Worm (Caenorhabditis elegans) whole organism, L2 larva: ENCODE measurements around the gene C14B9.10.

Experiments used
- C34F6.9 ChIP-seq: fragments of 150-350 bp; optimal IDR thresholded peaks from 2 replicates; lab custom pipeline; 2014; ENCODE audit warnings: missing biosample characterization, missing genetic modification characterization
- F13H6.1 ChIP-seq: sonication (generic microtip); optimal IDR thresholded peaks from 2 replicates; lab custom pipeline; 2016; ENCODE audit warnings: missing genetic modification characterization, missing compliant biosample characterization
- Y55F3AM.14 ChIP-seq: fragments of 200-800 bp; sonication (Bioruptor generic); optimal IDR thresholded peaks from 2 replicates; lab custom pipeline; 2018; ENCODE audit warnings: mild to moderate bottlenecking, missing genetic modification characterization, missing compliant biosample characterization
- ZK546.5 ChIP-seq: sonication (generic microtip); optimal IDR thresholded peaks from 2 replicates; lab custom pipeline; 2017; ENCODE audit warnings: missing biosample characterization, missing genetic modification characterization
- alr-1 ChIP-seq: fragments of 150-350 bp; optimal IDR thresholded peaks from 2 replicates; lab custom pipeline; 2014; ENCODE audit warnings: missing biosample characterization, missing genetic modification characterization
- aly-2 ChIP-seq: fragments of 150-350 bp; optimal IDR thresholded peaks from 2 replicates; lab custom pipeline; 2014; ENCODE audit warnings: missing biosample characterization, missing genetic modification characterization
- ama-1 ChIP-seq: fragments of 150-350 bp; optimal IDR thresholded peaks from 2 replicates; lab custom pipeline; 2018; ENCODE audit warnings: inconsistent platforms
- blmp-1 ChIP-seq: sonication (generic microtip); optimal IDR thresholded peaks from 2 replicates; lab custom pipeline; 2017; ENCODE audit warnings: missing genetic modification characterization, mild to moderate bottlenecking, missing compliant biosample characterization, antibody characterized with exemption, moderate library complexity; ENCODE audit not compliant: insufficient read depth
- ceh-16 ChIP-seq: fragments of 150-350 bp; optimal IDR thresholded peaks from 2 replicates; lab custom pipeline; 2014; ENCODE audit warnings: missing biosample characterization, missing genetic modification characterization
- crh-2 ChIP-seq: sonication (generic microtip); optimal IDR thresholded peaks from 2 replicates; lab custom pipeline; 2017; ENCODE audit warnings: missing biosample characterization, missing genetic modification characterization
- dmd-4 ChIP-seq: sonication (generic microtip); optimal IDR thresholded peaks from 2 replicates; lab custom pipeline; 2017; ENCODE audit warnings: missing biosample characterization, missing genetic modification characterization
- egl-27 ChIP-seq: sonication (generic microtip); optimal IDR thresholded peaks from 3 replicates; lab custom pipeline; 2017; ENCODE audit warnings: missing biosample characterization, missing genetic modification reagents, missing genetic modification characterization
- elt-1 ChIP-seq: fragments of 150-350 bp; optimal IDR thresholded peaks from 2 replicates; lab custom pipeline; 2014; ENCODE audit warnings: missing biosample characterization, missing genetic modification characterization
- fos-1 ChIP-seq: fragments of 150-350 bp; optimal IDR thresholded peaks from 2 replicates; lab custom pipeline; 2014; ENCODE audit warnings: missing biosample characterization, missing genetic modification characterization
- gmeb-1 ChIP-seq: fragments of 150-350 bp; optimal IDR thresholded peaks from 2 replicates; lab custom pipeline; 2014; ENCODE audit warnings: missing biosample characterization, missing genetic modification characterization
- lin-11 ChIP-seq: fragments of 150-350 bp; sonication (generic microtip); optimal IDR thresholded peaks from 2 replicates; lab custom pipeline; 2014; ENCODE audit warnings: missing biosample characterization, missing genetic modification characterization, inconsistent platforms, mixed read lengths
- lin-13 ChIP-seq: fragments of 150-350 bp; optimal IDR thresholded peaks from 2 replicates; lab custom pipeline; 2014; ENCODE audit warnings: missing biosample characterization, missing genetic modification reagents, missing genetic modification characterization
- lin-39 ChIP-seq: fragments of 150-350 bp; optimal IDR thresholded peaks from 2 replicates; lab custom pipeline; 2014; ENCODE audit warnings: missing biosample characterization, missing genetic modification reagents, missing genetic modification characterization
- lsy-2 ChIP-seq, 2 experiments: fragments of 150-350 bp in 1 of 2; sonication (generic microtip) in 1 of 2; optimal IDR thresholded peaks; 2 replicates each; lab custom pipeline; 2014 to 2017; ENCODE audit warnings: missing biosample characterization in 2 of 2, missing genetic modification characterization in 2 of 2
- mab-5 ChIP-seq: fragments of 150-350 bp; optimal IDR thresholded peaks from 2 replicates; lab custom pipeline; 2014; ENCODE audit warnings: missing biosample characterization, missing genetic modification characterization
- mbf-1 ChIP-seq: sonication (generic microtip); optimal IDR thresholded peaks from 2 replicates; lab custom pipeline; 2017; ENCODE audit warnings: missing biosample characterization, missing genetic modification characterization
- mdl-1 ChIP-seq, 2 experiments: fragments of 150-350 bp in 1 of 2; sonication (generic microtip) in 1 of 2; optimal IDR thresholded peaks; 2 replicates each; lab custom pipeline; 2017; ENCODE audit warnings: missing biosample characterization in 2 of 2, missing genetic modification characterization in 2 of 2
- nhr-10 ChIP-seq: sonication (generic microtip); optimal IDR thresholded peaks from 2 replicates; lab custom pipeline; 2017; ENCODE audit warnings: missing biosample characterization, missing genetic modification characterization
- nhr-11 ChIP-seq: fragments of 150-350 bp; optimal IDR thresholded peaks from 2 replicates; lab custom pipeline; 2014; ENCODE audit warnings: missing biosample characterization, missing genetic modification characterization
- nhr-129 ChIP-seq: fragments of 150-350 bp; optimal IDR thresholded peaks from 2 replicates; lab custom pipeline; 2014; ENCODE audit warnings: missing biosample characterization, missing genetic modification characterization
- nhr-21 ChIP-seq: fragments of 150-350 bp; optimal IDR thresholded peaks from 2 replicates; lab custom pipeline; 2014; ENCODE audit warnings: missing biosample characterization, missing genetic modification characterization
- nhr-23 ChIP-seq: fragments of 150-350 bp; optimal IDR thresholded peaks from 2 replicates; lab custom pipeline; 2014; ENCODE audit warnings: missing biosample characterization, missing genetic modification reagents, missing genetic modification characterization
- nhr-237 ChIP-seq: fragments of 150-350 bp; optimal IDR thresholded peaks from 2 replicates; lab custom pipeline; 2014; ENCODE audit warnings: missing biosample characterization, missing genetic modification characterization
- nhr-25 ChIP-seq: fragments of 150-350 bp; sonication (generic microtip); optimal IDR thresholded peaks from 3 replicates; lab custom pipeline; 2014; ENCODE audit warnings: missing biosample characterization, missing genetic modification characterization
- sem-4 ChIP-seq: fragments of 150-350 bp; optimal IDR thresholded peaks from 2 replicates; lab custom pipeline; 2014; ENCODE audit warnings: missing biosample characterization, missing genetic modification reagents, missing genetic modification characterization
- skn-1 ChIP-seq: sonication (generic microtip); optimal IDR thresholded peaks from 2 replicates; lab custom pipeline; 2017; ENCODE audit warnings: missing biosample characterization, missing genetic modification characterization
- sma-3 ChIP-seq: sonication (generic microtip); optimal IDR thresholded peaks from 2 replicates; lab custom pipeline; 2016; ENCODE audit warnings: missing genetic modification reagents, missing genetic modification characterization, missing compliant biosample characterization
- sma-9 ChIP-seq, 2 experiments: fragments of 150-350 bp in 1 of 2; sonication (generic microtip) in 1 of 2; optimal IDR thresholded peaks; 2 replicates each; lab custom pipeline; 2014 to 2016; ENCODE audit warnings: missing genetic modification characterization in 2 of 2, mild to moderate bottlenecking in 1 of 2, missing biosample characterization in 1 of 2, missing compliant biosample characterization in 1 of 2, missing genetic modification reagents in 1 of 2, moderate library complexity in 1 of 2
- snpc-4 ChIP-seq: fragments of 150-350 bp; optimal IDR thresholded peaks from 2 replicates; lab custom pipeline; 2014; ENCODE audit warnings: missing biosample characterization, missing genetic modification characterization
- unc-39 ChIP-seq: fragments of 150-350 bp; optimal IDR thresholded peaks from 2 replicates; lab custom pipeline; 2014; ENCODE audit warnings: missing biosample characterization, missing genetic modification characterization
- unc-55 ChIP-seq: fragments of 150-350 bp; sonication (generic microtip); optimal IDR thresholded peaks from 3 replicates; lab custom pipeline; 2014; ENCODE audit warnings: missing biosample characterization, missing genetic modification reagents, missing genetic modification characterization
- ztf-11 ChIP-seq: sonication (generic microtip); optimal IDR thresholded peaks from 2 replicates; lab custom pipeline; 2017; ENCODE audit warnings: missing biosample characterization, missing genetic modification characterization
- ztf-4 ChIP-seq: fragments of 150-350 bp; optimal IDR thresholded peaks from 2 replicates; lab custom pipeline; 2014; ENCODE audit warnings: missing biosample characterization, missing genetic modification characterization

Gene C14B9.10

DNA sequence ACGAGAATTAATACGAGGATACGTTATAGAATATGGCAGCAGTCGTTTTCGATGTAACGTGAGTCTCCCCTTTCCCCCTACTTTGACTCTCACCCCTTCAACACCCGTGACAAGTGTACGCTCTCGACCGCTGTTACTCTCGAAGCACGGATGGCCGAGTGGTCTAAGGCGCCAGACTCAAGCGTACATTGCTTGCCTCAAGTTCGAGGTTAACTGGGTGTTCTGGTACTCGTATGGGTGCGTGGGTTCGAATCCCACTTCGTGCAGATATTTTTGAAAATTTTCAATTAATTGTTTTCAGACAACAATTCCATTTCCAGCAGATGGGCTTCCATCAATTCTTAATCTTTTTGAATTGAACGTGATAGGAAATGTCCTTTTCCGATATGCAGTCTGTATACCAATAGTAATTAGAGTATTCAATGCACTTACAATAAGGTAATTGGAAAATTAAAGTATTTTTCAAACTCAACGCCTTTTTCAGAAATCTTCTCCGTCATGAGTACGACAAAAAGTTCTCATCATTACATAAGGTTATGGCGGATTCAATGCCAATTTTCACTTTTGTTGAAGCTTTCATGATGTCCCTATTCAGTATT, 21.1 kb upstream of the C14B9.10 start:
- no peak for TF ChIP-seq unc-39 (tag; lab: Kevin White, UChicago)
- no peak for TF ChIP-seq mab-5 (tag; lab: Kevin White, UChicago)
- no peak for TF ChIP-seq mdl-1 (tag; optimal IDR thresholded peaks at IDR 0.05; lab: Kevin White, UChicago)
- TF ChIP-seq sem-4 (tag; lab: Kevin White, UChicago): peak; percentile 48
- TF ChIP-seq F13H6.1 (tag; lab: Kevin White, UChicago): peak; percentile 63
- TF ChIP-seq ama-1 (lab: Kevin White, UChicago): no peak
- peak; percentile 51 for TF ChIP-seq crh-2 (tag; lab: Kevin White, UChicago)
- no peak for TF ChIP-seq lin-39 (tag; lab: Kevin White, UChicago)
- TF ChIP-seq skn-1 (tag; lab: Kevin White, UChicago): no peak
- TF ChIP-seq lin-11 (tag; lab: Kevin White, UChicago): peak; percentile 59
- TF ChIP-seq ztf-4 (tag; lab: Kevin White, UChicago): peak; percentile 47
- no peak for TF ChIP-seq dmd-4 (tag; lab: Kevin White, UChicago)
- TF ChIP-seq nhr-21 (tag; lab: Kevin White, UChicago): peak; percentile 82
- TF ChIP-seq snpc-4 (tag; lab: Kevin White, UChicago): peak; percentile 0
- no peak for TF ChIP-seq blmp-1 (tag; lab: Kevin White, UChicago)
- peak; percentile 59 for TF ChIP-seq unc-55 (GFP tag; lab: Kevin White, UChicago)
- no peak for TF ChIP-seq mbf-1 (tag; lab: Kevin White, UChicago)
- peak; percentile 73 to 81 for TF ChIP-seq lsy-2 (tag; optimal IDR thresholded peaks at IDR 0.05; lab: Kevin White, UChicago)
- TF ChIP-seq elt-1 (tag; lab: Kevin White, UChicago): no peak
- peak; percentile 84 for TF ChIP-seq nhr-129
- peak; percentile 8 for TF ChIP-seq egl-27 (tag; lab: Kevin White, UChicago)
- peak; percentile 8 for TF ChIP-seq ceh-16 (tag; lab: Kevin White, UChicago)
- peak; percentile 75 for TF ChIP-seq C34F6.9 (tag; lab: Kevin White, UChicago)
- no peak for TF ChIP-seq ztf-11 (tag; lab: Kevin White, UChicago)
- peak; percentile 20 for TF ChIP-seq nhr-25 (tag; lab: Kevin White, UChicago)
- TF ChIP-seq gmeb-1 (tag; lab: Kevin White, UChicago): peak; percentile 66
- peak; percentile 66 for TF ChIP-seq sma-9 (GFP tag; optimal IDR thresholded peaks at IDR 0.05; lab: Kevin White, UChicago)
- TF ChIP-seq sma-9 (tag; optimal IDR thresholded peaks at IDR 0.05; lab: Kevin White, UChicago): no peak
- peak; percentile 70 for TF ChIP-seq lin-13 (GFP tag; lab: Kevin White, UChicago)
- TF ChIP-seq alr-1 (tag; lab: Kevin White, UChicago): no peak
- peak; percentile 61 for TF ChIP-seq Y55F3AM.14
- peak; percentile 67 for TF ChIP-seq sma-3 (GFP tag; lab: Kevin White, UChicago)
- TF ChIP-seq fos-1: peak; percentile 33
- TF ChIP-seq nhr-237 (tag; lab: Kevin White, UChicago): no peak

DNA sequence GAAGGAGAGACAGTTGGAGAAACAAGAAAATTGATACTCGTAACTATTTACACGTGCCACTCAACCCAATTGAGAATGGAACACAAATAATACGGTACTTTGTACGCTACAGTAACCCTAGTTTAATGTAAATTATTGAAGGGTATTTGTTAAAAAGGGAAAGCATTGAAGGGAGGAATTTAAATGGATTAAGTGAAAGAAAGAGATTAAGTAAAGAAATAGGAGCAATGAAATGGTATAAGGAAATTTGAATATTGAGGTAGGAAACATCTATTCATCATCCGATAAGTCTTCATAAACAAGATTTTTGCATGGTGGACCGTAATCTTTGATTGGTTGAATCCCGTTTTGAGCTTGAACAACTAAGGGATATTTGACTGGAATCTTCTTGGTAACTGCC, 19.3 kb upstream of the C14B9.10 start:
- TF ChIP-seq nhr-10: no peak

DNA sequence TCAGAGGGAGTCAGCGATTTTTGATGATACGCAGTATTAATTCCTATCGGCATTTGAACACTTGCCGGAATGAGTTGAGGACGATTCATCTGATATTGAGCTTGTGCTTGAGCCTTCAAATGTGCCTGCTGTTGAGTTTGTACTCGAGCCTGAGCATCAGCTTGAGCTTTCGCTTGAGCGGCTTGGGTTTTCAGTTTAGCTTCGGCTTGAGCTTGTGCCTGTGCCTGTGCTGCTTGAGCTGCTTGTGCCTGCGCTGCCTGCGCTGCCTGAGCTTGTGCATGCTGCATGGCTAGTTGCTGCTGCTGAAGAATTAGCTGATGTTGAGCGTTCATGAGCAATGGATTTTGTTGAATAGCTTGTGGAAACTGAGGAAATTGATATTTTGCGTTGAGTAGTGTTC, 14.8 kb upstream of the C14B9.10 start:
- TF ChIP-seq ZK546.5 (tag; lab: Kevin White, UChicago): no peak
- no peak for TF ChIP-seq elt-1 (tag; lab: Kevin White, UChicago)
- TF ChIP-seq unc-39 (tag; lab: Kevin White, UChicago): no peak
- TF ChIP-seq lin-11 (tag; lab: Kevin White, UChicago): no peak
- TF ChIP-seq lin-39 (tag; lab: Kevin White, UChicago): no peak
- TF ChIP-seq nhr-11 (tag; lab: Kevin White, UChicago): no peak
- no peak for TF ChIP-seq nhr-23
- no peak for TF ChIP-seq fos-1
- TF ChIP-seq mbf-1 (tag; lab: Kevin White, UChicago): no peak
- TF ChIP-seq aly-2 (tag; lab: Kevin White, UChicago): no peak
- TF ChIP-seq nhr-25 (tag; lab: Kevin White, UChicago): no peak
- no peak for TF ChIP-seq lin-13 (GFP tag; lab: Kevin White, UChicago)
- no peak for TF ChIP-seq ztf-4 (tag; lab: Kevin White, UChicago)
- TF ChIP-seq, all 48 proteins: peak for 0
